Fruit fly (Drosophila melanogaster): ENCODE data around the gene CG32109.
A peak's percentile ranks its signal among the peaks of the same experiment; 100 is the strongest.

The CG32109 gene

dm6 chr3L:12792933-12793448, 47.8 kb downstream of the CG32109 start (continued):
- no peak for TF ChIP-seq CG6272 (GFP tag; IDR thresholded peaks at IDR 0.05)
- no peak for TF ChIP-seq CkIIα-i1 (GFP tag; IDR thresholded peaks at IDR 0.05)
- TF ChIP-seq chinmo (GFP tag; IDR thresholded peaks at IDR 0.05; ENCODE audit: partially characterized antibody) = no peak
- TF ChIP-seq CG12071 (GFP tag; optimal IDR thresholded peaks at IDR 0.05) = peak; percentile 6
- TF ChIP-seq NK7.1 (GFP tag; optimal IDR thresholded peaks at IDR 0.05) = no peak
- peak; percentile 30 for TF ChIP-seq tio (GFP tag; optimal IDR thresholded peaks at IDR 0.05)
- TF ChIP-seq gcm2 (GFP tag; optimal IDR thresholded peaks at IDR 0.05) = no peak
- no peak for TF ChIP-seq Opbp (GFP tag; IDR thresholded peaks at IDR 0.05; ENCODE audit: partially characterized antibody)
- peak; percentile 27 for TF ChIP-seq mirr (GFP tag; optimal IDR thresholded peaks at IDR 0.05)
- TF ChIP-seq ssp (GFP tag; IDR thresholded peaks at IDR 0.05) = no peak
- no peak for TF ChIP-seq CG15696 (tag; optimal IDR thresholded peaks at IDR 0.05)
- no peak for TF ChIP-seq cad (GFP tag; optimal IDR thresholded peaks at IDR 0.05)
- no peak for TF ChIP-seq CG17802 (tag; optimal IDR thresholded peaks at IDR 0.05)
- no peak for TF ChIP-seq CG17912 (GFP tag; optimal IDR thresholded peaks at IDR 0.05)
- no peak for TF ChIP-seq mld (GFP tag; IDR thresholded peaks at IDR 0.05; ENCODE audit: partially characterized antibody)
- no peak for TF ChIP-seq schlank (tag; optimal IDR thresholded peaks at IDR 0.05)
- TF ChIP-seq hb (GFP tag; IDR thresholded peaks at IDR 0.05; ENCODE audit: partially characterized antibody) = no peak
- peak; percentile 60 for TF ChIP-seq CG6689 (GFP tag; IDR thresholded peaks at IDR 0.05)
- TF ChIP-seq CG8388 (GFP tag; optimal IDR thresholded peaks at IDR 0.05) = peak; percentile 67
- TF ChIP-seq HmgZ (tag; optimal IDR thresholded peaks at IDR 0.05) = peak; percentile 61
- peak; percentile 42 for TF ChIP-seq az2 (GFP tag; optimal IDR thresholded peaks at IDR 0.05)
- no peak for TF ChIP-seq CG17186 (GFP tag; optimal IDR thresholded peaks at IDR 0.05)
- TF ChIP-seq Nf-YA (GFP tag; IDR thresholded peaks at IDR 0.05) = no peak
- no peak for TF ChIP-seq fru (optimal IDR thresholded peaks at IDR 0.05)
- peak; percentile 55 for TF ChIP-seq corto (GFP tag; optimal IDR thresholded peaks at IDR 0.05)
- no peak for TF ChIP-seq CG15479 (GFP tag; optimal IDR thresholded peaks at IDR 0.05)
- TF ChIP-seq Antp (GFP tag; optimal IDR thresholded peaks at IDR 0.05) = no peak
- TF ChIP-seq pum (GFP tag; optimal IDR thresholded peaks at IDR 0.05) = peak; percentile 51
- TF ChIP-seq h (optimal IDR thresholded peaks at IDR 0.05) = no peak
- no peak for TF ChIP-seq TFAM (GFP tag; optimal IDR thresholded peaks at IDR 0.05)
- no peak for TF ChIP-seq gfzf (GFP tag; optimal IDR thresholded peaks at IDR 0.05)
- TF ChIP-seq CG16815 (GFP tag; optimal IDR thresholded peaks at IDR 0.05) = no peak
- peak; percentile 72 for TF ChIP-seq CG18599 (GFP tag; optimal IDR thresholded peaks at IDR 0.05)
- TF ChIP-seq CG32772 (GFP tag; IDR thresholded peaks at IDR 0.05) = no peak
- no peak for TF ChIP-seq CG12769 (tag; optimal IDR thresholded peaks at IDR 0.05)
- TF ChIP-seq eyg (GFP tag; optimal IDR thresholded peaks at IDR 0.05) = no peak
- TF ChIP-seq CG13287 (GFP tag; IDR thresholded peaks at IDR 0.05; ENCODE audit: partially characterized antibody) = no peak
- peak; percentile 64; the same call in 1 of the 2 replicates for TF ChIP-seq Xrp1 (GFP tag; IDR thresholded peaks at IDR 0.05)
- no peak for TF ChIP-seq ewg (GFP tag; optimal IDR thresholded peaks at IDR 0.05)
- TF ChIP-seq stwl (tag; optimal IDR thresholded peaks at IDR 0.05) = no peak
- peak; percentile 21; the same call in 1 of the 3 replicates for TF ChIP-seq tgo (GFP tag; IDR thresholded peaks at IDR 0.05)
- peak; percentile 55; the same call in 1 of the 2 replicates for TF ChIP-seq Awh (GFP tag; IDR thresholded peaks at IDR 0.05)
- TF ChIP-seq peb (GFP tag; IDR thresholded peaks at IDR 0.05) = no peak
- no peak for TF ChIP-seq HmgD (GFP tag; optimal IDR thresholded peaks at IDR 0.05)
- TF ChIP-seq CG10209 (GFP tag; optimal IDR thresholded peaks at IDR 0.05) = peak; percentile 40
- TF ChIP-seq CG5245 (GFP tag; optimal IDR thresholded peaks at IDR 0.05) = peak; percentile 10
- no peak for TF ChIP-seq CG2889 (GFP tag; IDR thresholded peaks at IDR 0.05)
- no peak; the same call in none of the 2 replicates for TF ChIP-seq Ada2b (GFP tag; IDR thresholded peaks at IDR 0.05)
- no peak for TF ChIP-seq maf-S (GFP tag; optimal IDR thresholded peaks at IDR 0.05)
- no peak for TF ChIP-seq CG2116 (GFP tag; optimal IDR thresholded peaks at IDR 0.05)
- 0 out of 2 replicates have a peak, but pooled peaks have one; percentile 38 for TF ChIP-seq sob (GFP tag; IDR thresholded peaks at IDR 0.05)
